Fruit fly (Drosophila melanogaster): ENCODE measurements around the gene CG31279.

Gene CG31279

DNA sequence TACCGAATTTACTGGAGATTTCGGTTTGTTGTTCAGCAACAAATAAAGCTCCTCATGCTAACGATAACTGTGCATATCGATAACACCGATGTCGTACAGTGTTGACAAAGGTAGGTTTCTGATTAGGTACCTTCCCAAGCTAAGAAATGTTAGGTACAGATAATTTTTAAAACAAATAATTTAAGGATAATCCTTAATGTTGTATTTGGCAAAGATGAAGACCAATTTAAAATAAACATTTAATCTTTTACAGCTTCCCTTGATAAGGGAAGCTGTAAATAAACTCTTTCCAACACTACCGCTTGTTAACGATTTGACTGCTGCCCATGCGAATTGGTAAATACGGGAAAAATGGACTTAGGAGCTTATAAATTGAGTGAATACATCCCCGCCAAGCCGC, 12.5 kb downstream of the CG31279 start, which contains the start of the genes Ttc1 and CG14882 (continued):
- TF ChIP-seq Ets65A (GFP tag) (peak; percentile 94), sens (GFP tag) (peak; percentile 98), esg (GFP tag; conservative IDR thresholded peaks at IDR 0.05) (peak; percentile 85), ftz-f1 (GFP tag; optimal IDR thresholded peaks at IDR 0.05) (peak; percentile 57), CG8388 (GFP tag; optimal IDR thresholded peaks at IDR 0.05) (peak; percentile 77), crc (GFP tag; optimal IDR thresholded peaks at IDR 0.05) (peak; percentile 61), Bdp1 (GFP tag; optimal IDR thresholded peaks at IDR 0.05) (peak; percentile 73), NfI (GFP tag; optimal IDR thresholded peaks at IDR 0.05) (peak; percentile 80), Med (GFP tag) (peak; percentile 97), BEAF-32 (GFP tag; optimal IDR thresholded peaks at IDR 0.05) (peak; percentile 56), cg (GFP tag; optimal IDR thresholded peaks at IDR 0.05) (no peak), ERR (GFP tag; optimal IDR thresholded peaks at IDR 0.05) (peak; percentile 79), CG2120 (GFP tag; optimal IDR thresholded peaks at IDR 0.05) (peak; percentile 95), pnt (GFP tag; optimal IDR thresholded peaks at IDR 0.05) (peak; percentile 73), CG13296 (GFP tag; optimal IDR thresholded peaks at IDR 0.05) (peak; percentile 83), CTCF (GFP tag; optimal IDR thresholded peaks at IDR 0.05) (no peak), pros (GFP tag; optimal IDR thresholded peaks at IDR 0.05) (no peak), CG12104 (GFP tag; optimal IDR thresholded peaks at IDR 0.05) (peak; percentile 63), CG31388 (GFP tag; optimal IDR thresholded peaks at IDR 0.05) (no peak), Aef1 (GFP tag; IDR thresholded peaks at IDR 0.05) (peak; percentile 76), crol (GFP tag; IDR thresholded peaks at IDR 0.05) (0 out of 2 replicates have a peak, but pooled peaks have one; percentile 23), CG12219 (GFP tag; optimal IDR thresholded peaks at IDR 0.05) (peak; percentile 35), slou (GFP tag; optimal IDR thresholded peaks at IDR 0.05) (peak; percentile 74), CG2889 (GFP tag; IDR thresholded peaks at IDR 0.05) (peak; percentile 91), Dip2 (GFP tag; IDR thresholded peaks at IDR 0.05) (no peak), wek (GFP tag; optimal IDR thresholded peaks at IDR 0.05) (no peak), CG13894 (tag; optimal IDR thresholded peaks at IDR 0.05) (no peak), CG9932 (GFP tag; IDR thresholded peaks at IDR 0.05) (peak; percentile 94), CG18764 (GFP tag; optimal IDR thresholded peaks at IDR 0.05) (peak; percentile 71), CG15479 (GFP tag; optimal IDR thresholded peaks at IDR 0.05) (no peak), CG8089 (GFP tag; optimal IDR thresholded peaks at IDR 0.05) (peak; percentile 76), tup (GFP tag; optimal IDR thresholded peaks at IDR 0.05) (peak; percentile 82), CG7786 (GFP tag; optimal IDR thresholded peaks at IDR 0.05) (peak; percentile 85), CG17359 (tag; optimal IDR thresholded peaks at IDR 0.05) (peak; percentile 74), disco-r (GFP tag; optimal IDR thresholded peaks at IDR 0.05) (peak; percentile 68), dmrt11E (tag; optimal IDR thresholded peaks at IDR 0.05) (peak; percentile 81), CG13123 (GFP tag; optimal IDR thresholded peaks at IDR 0.05) (peak; percentile 84), fd102C (GFP tag; optimal IDR thresholded peaks at IDR 0.05) (no peak), dm (GFP tag; optimal IDR thresholded peaks at IDR 0.05) (peak; percentile 67), CG15514 (GFP tag; optimal IDR thresholded peaks at IDR 0.05) (peak; percentile 65), Sin3A (optimal IDR thresholded peaks at IDR 0.05) (no peak), sd (tag; optimal IDR thresholded peaks at IDR 0.05) (no peak), caup (GFP tag; optimal IDR thresholded peaks at IDR 0.05; ENCODE audit: severe bottlenecking) (peak; percentile 83), CG15696 (tag; optimal IDR thresholded peaks at IDR 0.05) (peak; percentile 48), otp (GFP tag; IDR thresholded peaks at IDR 0.05) (peak; percentile 91), Vsx1 (GFP tag; optimal IDR thresholded peaks at IDR 0.05) (no peak), CG14667 (GFP tag; IDR thresholded peaks at IDR 0.05) (no peak; the same call in 1 of the 2 replicates), bcd (GFP tag; optimal IDR thresholded peaks at IDR 0.05) (no peak), seq (GFP tag; IDR thresholded peaks at IDR 0.05) (peak; percentile 91), ro (GFP tag; IDR thresholded peaks at IDR 0.05) (no peak; the same call in 1 of the 2 replicates), CG5953 (GFP tag; IDR thresholded peaks at IDR 0.05) (peak; percentile 81), Ptx1 (GFP tag; IDR thresholded peaks at IDR 0.05) (peak; percentile 91)

Measured in whole organism, embryonic.